Fruit fly (Drosophila melanogaster) whole organism, embryonic: ENCODE results near the gene CG14818.

Experiments
- CG11504 ChIP-seq: fragments of 200-800 bp; sonication (Bioruptor generic); optimal IDR thresholded peaks from 3 replicates; lab custom pipeline; 2019; ENCODE audit warnings: missing biosample characterization, mild to moderate bottlenecking, missing genetic modification characterization, moderate library complexity
- CG16863 ChIP-seq: fragments of 200-800 bp; sonication (Bioruptor generic); optimal IDR thresholded peaks from 3 replicates; lab custom pipeline; 2016; ENCODE audit warnings: missing biosample characterization, missing genetic modification characterization
- CG30403 ChIP-seq: fragments of 200-800 bp; sonication (Bioruptor generic); optimal IDR thresholded peaks from 3 replicates; lab custom pipeline; 2016; ENCODE audit warnings: missing biosample characterization, missing genetic modification characterization
- CTCF ChIP-seq: fragments of 200-800 bp; sonication (Bioruptor generic); optimal IDR thresholded peaks from 2 replicates; lab custom pipeline; 2017; ENCODE audit warnings: missing biosample characterization, mild to moderate bottlenecking, missing genetic modification characterization, moderate library complexity
- NfI ChIP-seq: fragments of 200-800 bp; sonication (Bioruptor generic); optimal IDR thresholded peaks from 3 replicates; lab custom pipeline; 2018; ENCODE audit warnings: missing biosample characterization, mild to moderate bottlenecking, missing genetic modification characterization, moderate library complexity
- scrt ChIP-seq: fragments of 200-800 bp; sonication (Bioruptor generic); optimal IDR thresholded peaks from 2 replicates; lab custom pipeline; 2018; ENCODE audit warnings: missing biosample characterization, mild to moderate bottlenecking, missing genetic modification characterization, moderate library complexity
- wek ChIP-seq: fragments of 200-800 bp; sonication (Bioruptor generic); optimal IDR thresholded peaks from 3 replicates; lab custom pipeline; 2018; ENCODE audit warnings: missing biosample characterization, mild to moderate bottlenecking, missing genetic modification characterization, moderate library complexity

DNA sequence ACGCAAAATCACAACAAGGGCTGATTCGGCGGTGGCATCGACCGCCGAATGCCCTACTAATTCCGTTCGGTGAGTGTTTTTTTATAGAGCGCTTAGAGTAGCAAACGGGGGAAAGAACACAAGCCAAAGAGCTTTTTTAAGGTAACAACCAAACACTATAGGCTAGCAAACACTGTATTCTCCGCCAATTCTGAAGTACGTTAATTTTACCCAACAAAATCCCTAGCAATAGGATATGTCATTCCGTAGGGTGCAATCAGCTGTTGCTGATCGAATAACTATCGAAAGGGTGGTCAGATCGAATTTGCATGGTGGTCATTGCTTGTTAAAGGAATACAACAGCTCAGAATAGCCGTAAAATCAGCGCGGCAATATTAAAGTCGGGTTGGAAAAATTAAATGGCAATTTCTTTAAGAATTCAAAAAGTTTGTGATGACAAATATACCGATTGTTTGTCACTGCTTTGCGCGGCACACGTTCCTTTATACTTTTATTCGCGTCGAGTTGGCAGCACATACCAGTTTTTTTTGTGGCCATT lies 28.2 kb upstream of the CG14818 start, which contains the start of gene mip130:
- TF ChIP-seq CG11504 (tag; lab: Kevin White, UChicago) (no peak), CTCF (GFP tag; lab: Kevin White, UChicago) (no peak), NfI (GFP tag; lab: Kevin White, UChicago) (peak; percentile 46), CG16863 (GFP tag; lab: Kevin White, UChicago) (no peak), scrt (no peak), wek (GFP tag; lab: Kevin White, UChicago) (no peak), CG30403 (GFP tag; lab: Kevin White, UChicago) (peak; percentile 27)
